Worm (Caenorhabditis elegans): ENCODE measurements around the gene C09G12.5.

ce11 chrIV:3496358-3496757, 17.2 kb downstream of the C09G12.5 start, which contains the start of gene C09G12.17:
- TF ChIP-seq ZK546.5 (tag; optimal IDR thresholded peaks at IDR 0.05): no peak
- TF ChIP-seq nhr-237 (tag; optimal IDR thresholded peaks at IDR 0.05): no peak
- no peak for TF ChIP-seq egl-27 (tag; optimal IDR thresholded peaks at IDR 0.05)
- no peak for TF ChIP-seq mdl-1 (tag; optimal IDR thresholded peaks at IDR 0.05)
- TF ChIP-seq hmg-11 (tag; optimal IDR thresholded peaks at IDR 0.05): no peak
- no peak for TF ChIP-seq ceh-82 (tag; optimal IDR thresholded peaks at IDR 0.05)
- TF ChIP-seq lin-15B (tag; optimal IDR thresholded peaks at IDR 0.05): no peak

Data from whole organism, L3 larva.